Worm (Caenorhabditis elegans) whole organism, late embryonic: Measurements from ENCODE around the gene irld-55.
A peak's percentile ranks its signal among the peaks of the same experiment; 100 is the strongest.

Experiments
- C08G9.2 ChIP-seq: sonication (generic microtip); optimal IDR thresholded peaks from 2 replicates; lab custom pipeline; 2016; ENCODE audit warnings: mild to moderate bottlenecking, missing genetic modification characterization, moderate library complexity, missing compliant biosample characterization
- C38D4.7 ChIP-seq: fragments of 200-800 bp; sonication (Bioruptor generic); optimal IDR thresholded peaks from 2 replicates; lab custom pipeline; 2018; ENCODE audit warnings: mild to moderate bottlenecking, missing genetic modification characterization, moderate library complexity, missing compliant biosample characterization
- F13H6.1 ChIP-seq: sonication (generic microtip); optimal IDR thresholded peaks from 2 replicates; lab custom pipeline; 2016; ENCODE audit warnings: missing genetic modification characterization, missing compliant biosample characterization
- K02D7.2 ChIP-seq: sonication (generic microtip); optimal IDR thresholded peaks from 2 replicates; lab custom pipeline; 2017; ENCODE audit warnings: mild to moderate bottlenecking, missing genetic modification characterization, missing compliant biosample characterization
- K09A11.1 ChIP-seq: sonication (generic microtip); optimal IDR thresholded peaks from 2 replicates; lab custom pipeline; 2017; ENCODE audit warnings: antibody characterized with exemption, mild to moderate bottlenecking, missing genetic modification characterization, missing compliant biosample characterization; ENCODE audit not compliant: insufficient read depth
- ahr-1 ChIP-seq: sonication (generic microtip); optimal IDR thresholded peaks from 2 replicates; lab custom pipeline; 2016; ENCODE audit warnings: missing genetic modification characterization, missing compliant biosample characterization
- ceh-14 ChIP-seq: sonication (generic microtip); optimal IDR thresholded peaks from 2 replicates; lab custom pipeline; 2016; ENCODE audit warnings: missing genotype, missing genetic modification characterization, missing compliant biosample characterization
- ceh-24 ChIP-seq: sonication (generic microtip); optimal IDR thresholded peaks from 2 replicates; lab custom pipeline; 2016; ENCODE audit warnings: mild to moderate bottlenecking, missing genetic modification characterization, missing compliant biosample characterization
- ceh-30 ChIP-seq: fragments of 150-350 bp; optimal IDR thresholded peaks from 2 replicates; lab custom pipeline; 2014; ENCODE audit warnings: missing biosample characterization, missing genetic modification characterization
- ceh-31 ChIP-seq: sonication (generic microtip); optimal IDR thresholded peaks from 2 replicates; lab custom pipeline; 2016; ENCODE audit warnings: missing genetic modification characterization, missing compliant biosample characterization
- ceh-34 ChIP-seq: sonication (generic microtip); optimal IDR thresholded peaks from 2 replicates; lab custom pipeline; 2016; ENCODE audit warnings: mild to moderate bottlenecking, missing genetic modification characterization, missing compliant biosample characterization
- ceh-48 ChIP-seq: sonication (generic microtip); optimal IDR thresholded peaks from 2 replicates; lab custom pipeline; 2016; ENCODE audit warnings: missing genetic modification characterization, inconsistent platforms, missing compliant biosample characterization
- che-1 ChIP-seq: sonication (generic microtip); optimal IDR thresholded peaks from 2 replicates; lab custom pipeline; 2016; ENCODE audit warnings: mild to moderate bottlenecking, missing genetic modification characterization, missing compliant biosample characterization
- dve-1 ChIP-seq: sonication (generic microtip); optimal IDR thresholded peaks from 2 replicates; lab custom pipeline; 2017; ENCODE audit warnings: antibody characterized with exemption, mild to moderate bottlenecking, missing genetic modification characterization, missing compliant biosample characterization
- elt-2 ChIP-seq: sonication (generic microtip); optimal IDR thresholded peaks from 2 replicates; lab custom pipeline; 2016; ENCODE audit warnings: missing genetic modification reagents, missing genetic modification characterization, missing compliant biosample characterization
- ets-4 ChIP-seq: sonication (generic microtip); optimal IDR thresholded peaks from 2 replicates; lab custom pipeline; 2016; ENCODE audit warnings: missing genetic modification characterization, missing compliant biosample characterization
- eyg-1 ChIP-seq: sonication (generic microtip); optimal IDR thresholded peaks from 2 replicates; lab custom pipeline; 2016; ENCODE audit warnings: missing genotype, missing genetic modification characterization, missing compliant biosample characterization
- fax-1 ChIP-seq: sonication (generic microtip); optimal IDR thresholded peaks from 2 replicates; lab custom pipeline; 2016; ENCODE audit warnings: missing genotype, missing genetic modification characterization, missing compliant biosample characterization
- fkh-10 ChIP-seq: fragments of 150-350 bp; optimal IDR thresholded peaks from 2 replicates; lab custom pipeline; 2014; ENCODE audit warnings: missing biosample characterization, missing genetic modification reagents, missing genetic modification characterization
- hlh-13 ChIP-seq: fragments of 200-800 bp; sonication (Bioruptor generic); optimal IDR thresholded peaks from 2 replicates; lab custom pipeline; 2018; ENCODE audit warnings: mild to moderate bottlenecking, missing genetic modification characterization, missing compliant biosample characterization
- hlh-15 ChIP-seq: sonication (generic microtip); optimal IDR thresholded peaks from 2 replicates; lab custom pipeline; 2016; ENCODE audit warnings: missing genetic modification characterization, missing compliant biosample characterization
- hlh-6 ChIP-seq: sonication (generic microtip); optimal IDR thresholded peaks from 2 replicates; lab custom pipeline; 2016; ENCODE audit warnings: missing genotype, missing genetic modification characterization, missing compliant biosample characterization
- madf-2 ChIP-seq: sonication (generic microtip); optimal IDR thresholded peaks from 2 replicates; lab custom pipeline; 2017; ENCODE audit warnings: missing genetic modification characterization, missing compliant biosample characterization
- mec-3 ChIP-seq: sonication (generic microtip); optimal IDR thresholded peaks from 2 replicates; lab custom pipeline; 2016; ENCODE audit warnings: borderline replicate concordance, missing genetic modification characterization, missing compliant biosample characterization
- nfya-1 ChIP-seq: sonication (generic microtip); optimal IDR thresholded peaks from 2 replicates; lab custom pipeline; 2017; ENCODE audit warnings: missing genetic modification characterization, mild to moderate bottlenecking, missing compliant biosample characterization, antibody characterized with exemption, moderate library complexity
- npax-4 ChIP-seq: sonication (generic microtip); optimal IDR thresholded peaks from 2 replicates; lab custom pipeline; 2016; ENCODE audit warnings: missing genetic modification characterization, missing compliant biosample characterization
- pag-3 ChIP-seq: sonication (generic microtip); optimal IDR thresholded peaks from 2 replicates; lab custom pipeline; 2016; ENCODE audit warnings: missing compliant biosample characterization, missing genetic modification characterization, borderline replicate concordance
- pat-9 ChIP-seq: fragments of 200-800 bp; sonication (Bioruptor generic); optimal IDR thresholded peaks from 2 replicates; lab custom pipeline; 2018; ENCODE audit warnings: mild to moderate bottlenecking, missing genetic modification characterization, moderate library complexity, missing compliant biosample characterization
- pax-1 ChIP-seq: fragments of 150-350 bp; optimal IDR thresholded peaks from 2 replicates; lab custom pipeline; 2014; ENCODE audit warnings: missing biosample characterization, missing genetic modification characterization
- pha-4 ChIP-seq: fragments of 150-350 bp; optimal IDR thresholded peaks from 2 replicates; lab custom pipeline; 2018; ENCODE audit warnings: missing biosample characterization, missing genetic modification reagents, missing genetic modification characterization
- pqm-1 ChIP-seq: sonication (generic microtip); optimal IDR thresholded peaks from 2 replicates; lab custom pipeline; 2016; ENCODE audit warnings: missing genetic modification characterization, missing compliant biosample characterization
- pros-1 ChIP-seq: fragments of 150-350 bp; optimal IDR thresholded peaks from 2 replicates; lab custom pipeline; 2014; ENCODE audit warnings: missing biosample characterization, missing genetic modification reagents, missing genetic modification characterization
- sox-2 ChIP-seq: fragments of 200-800 bp; sonication (Bioruptor generic); IDR thresholded peaks from 2 replicates; pipeline ENCODE4 v1.3.6; 2022; ENCODE audit warnings: missing genetic modification reagents, missing genetic modification characterization, missing compliant biosample characterization
- ttx-3 ChIP-seq: sonication (generic microtip); optimal IDR thresholded peaks from 2 replicates; lab custom pipeline; 2016; ENCODE audit warnings: missing genetic modification reagents, missing genetic modification characterization, missing compliant biosample characterization
- unc-3 ChIP-seq, 2 experiments: fragments of 200-800 bp in 1 of 2; sonication (Bioruptor generic) in 1 of 2; sonication (generic microtip) in 1 of 2; conservative IDR thresholded peaks in 1 of 2; optimal IDR thresholded peaks in 1 of 2; 2 replicates each; pipeline versions ENCODE4 v1.3.6 to Lab custom; 2016 to 2022; ENCODE audit warnings: missing compliant biosample characterization in 2 of 2, missing genetic modification characterization in 2 of 2, missing genetic modification reagents in 1 of 2
- unc-42 ChIP-seq: sonication (generic microtip); optimal IDR thresholded peaks from 2 replicates; lab custom pipeline; 2016; ENCODE audit warnings: missing genotype, missing genetic modification characterization, missing compliant biosample characterization
- unc-55 ChIP-seq: sonication (generic microtip); optimal IDR thresholded peaks from 2 replicates; lab custom pipeline; 2017; ENCODE audit warnings: missing biosample characterization, missing genetic modification reagents, missing genetic modification characterization
- unc-86 ChIP-seq: sonication (generic microtip); optimal IDR thresholded peaks from 2 replicates; lab custom pipeline; 2016; ENCODE audit warnings: missing genetic modification characterization, missing compliant biosample characterization
- zip-5 ChIP-seq: sonication (generic microtip); optimal IDR thresholded peaks from 2 replicates; lab custom pipeline; 2016; ENCODE audit warnings: missing genetic modification characterization, missing compliant biosample characterization

irld-55 gene

ce11 chrIV:14032620-14033501 lies 12.9 kb downstream of the irld-55 start (continued):
- TF ChIP-seq elt-2 (tag; lab: Kevin White, UChicago) (peak; percentile 22), pqm-1 (tag; lab: Kevin White, UChicago) (no peak), ceh-48 (tag; lab: Kevin White, UChicago) (no peak), nfya-1 (tag; lab: Kevin White, UChicago) (peak; percentile 84), ets-4 (no peak), pat-9 (tag; lab: Kevin White, UChicago) (no peak), pax-1 (tag; lab: Kevin White, UChicago) (peak; percentile 84), sox-2 (peak; percentile 81), ceh-34 (tag; lab: Kevin White, UChicago) (peak; percentile 62), ceh-31 (peak; percentile 79), ahr-1 (tag; lab: Kevin White, UChicago) (no peak), ttx-3 (peak; percentile 29), C08G9.2 (no peak), hlh-6 (tag; lab: Kevin White, UChicago) (no peak), pros-1 (peak; percentile 86), hlh-15 (tag; lab: Kevin White, UChicago) (no peak), eyg-1 (tag; lab: Kevin White, UChicago) (peak; percentile 35), K02D7.2 (tag; lab: Kevin White, UChicago) (no peak), zip-5 (tag; lab: Kevin White, UChicago) (no peak), unc-3 (GFP tag; conservative IDR thresholded peaks at IDR 0.05; lab: Robert Waterston, UW) (peak; percentile 74), unc-3 (tag; optimal IDR thresholded peaks at IDR 0.05; lab: Kevin White, UChicago) (peak; percentile 59), npax-4 (tag; lab: Kevin White, UChicago) (no peak), dve-1 (tag; lab: Kevin White, UChicago) (no peak), ceh-30 (tag; lab: Kevin White, UChicago) (no peak), mec-3 (tag; lab: Kevin White, UChicago) (no peak), fkh-10 (GFP tag; lab: Kevin White, UChicago) (no peak)

ce11 chrIV:14033502-14033751 lies 13.4 kb downstream of the irld-55 start:
- peak; percentile 79 for TF ChIP-seq unc-55
- no peak for TF ChIP-seq C08G9.2
- TF ChIP-seq che-1 (tag; lab: Kevin White, UChicago): no peak
- peak; percentile 95 for TF ChIP-seq ceh-31
- no peak for TF ChIP-seq ceh-24 (tag; lab: Kevin White, UChicago)
- TF ChIP-seq sox-2: no peak
- TF ChIP-seq hlh-13 (GFP tag; lab: Kevin White, UChicago): no peak
- peak; percentile 82 for TF ChIP-seq ets-4
- TF ChIP-seq unc-42 (tag; lab: Kevin White, UChicago): peak; percentile 28
- TF ChIP-seq F13H6.1 (tag; lab: Kevin White, UChicago): peak; percentile 96
- TF ChIP-seq pqm-1 (tag; lab: Kevin White, UChicago): no peak
- TF ChIP-seq pha-4: no peak
- peak; percentile 93 for TF ChIP-seq ceh-14 (tag; lab: Kevin White, UChicago)
- TF ChIP-seq pros-1: no peak
- TF ChIP-seq K09A11.1 (tag; lab: Kevin White, UChicago): no peak
- no peak for TF ChIP-seq fkh-10 (GFP tag; lab: Kevin White, UChicago)
- no peak for TF ChIP-seq fax-1 (tag; lab: Kevin White, UChicago)
- TF ChIP-seq madf-2 (tag; lab: Kevin White, UChicago): no peak
- no peak for TF ChIP-seq C38D4.7 (GFP tag; lab: Kevin White, UChicago)
- TF ChIP-seq unc-86 (tag; lab: Kevin White, UChicago): no peak
- no peak for TF ChIP-seq pag-3 (tag; lab: Kevin White, UChicago)
